Worm (Caenorhabditis elegans): ENCODE results near the gene pri-1.
A peak's percentile ranks its signal among the peaks of the same experiment; 100 is the strongest.

ce11 chrIII:9616933-9617332 is 2.9 kb upstream of the pri-1 start:
- no peak for TF ChIP-seq ceh-27 (GFP tag; optimal IDR thresholded peaks at IDR 0.05)
- 0 out of 2 replicates have a peak, but pooled peaks have one; percentile 21 for TF ChIP-seq K11D2.4 (GFP tag; IDR thresholded peaks at IDR 0.05)
- TF ChIP-seq attf-6 (GFP tag; IDR thresholded peaks at IDR 0.05), result peak; percentile 91
- TF ChIP-seq ceh-91 (GFP tag; IDR thresholded peaks at IDR 0.05), result peak; percentile 100
- no peak for TF ChIP-seq nhr-90 (tag; optimal IDR thresholded peaks at IDR 0.05)
- no peak for TF ChIP-seq aptf-3 (GFP tag; IDR thresholded peaks at IDR 0.05)
- no peak for TF ChIP-seq F10E7.11 (tag; optimal IDR thresholded peaks at IDR 0.05)
- no peak for TF ChIP-seq akir-1 (GFP tag; optimal IDR thresholded peaks at IDR 0.05)
- TF ChIP-seq D2030.7 (GFP tag; IDR thresholded peaks at IDR 0.05), result peak; percentile 99
- TF ChIP-seq tlf-1 (GFP tag; optimal IDR thresholded peaks at IDR 0.05), result peak; percentile 98

Measured in whole organism, young adult.